Fruit fly (Drosophila melanogaster): ENCODE measurements around the gene CG32755.

CG32755 gene

dm6 chrX:5923124-5923523 lies 26.9 kb upstream of the CG32755 start (continued):
- TF ChIP-seq CG11085 (GFP tag; IDR thresholded peaks at IDR 0.05) (no peak), Vsx1 (GFP tag; optimal IDR thresholded peaks at IDR 0.05) (no peak), CG11504 (tag; optimal IDR thresholded peaks at IDR 0.05) (peak; percentile 43), Dll (GFP tag; IDR thresholded peaks at IDR 0.05; ENCODE audit: partially characterized antibody) (no peak), br (optimal IDR thresholded peaks at IDR 0.05) (no peak), dati (GFP tag; IDR thresholded peaks at IDR 0.05) (no peak), Poxn (GFP tag; IDR thresholded peaks at IDR 0.05) (no peak), Bteb2 (GFP tag; optimal IDR thresholded peaks at IDR 0.05) (no peak), Ada2b (GFP tag; IDR thresholded peaks at IDR 0.05) (peak; percentile 42), gcm2 (GFP tag; optimal IDR thresholded peaks at IDR 0.05) (no peak), CG17912 (GFP tag; optimal IDR thresholded peaks at IDR 0.05) (no peak), Lpt (GFP tag; optimal IDR thresholded peaks at IDR 0.05) (no peak), CG16813 (GFP tag; IDR thresholded peaks at IDR 0.05; ENCODE audit: partially characterized antibody) (peak; percentile 33; the same call in 1 of the 3 replicates), CG7372 (GFP tag; IDR thresholded peaks at IDR 0.05) (no peak), al (GFP tag; IDR thresholded peaks at IDR 0.05) (no peak), tx (GFP tag; optimal IDR thresholded peaks at IDR 0.05) (no peak), Elba2 (GFP tag; optimal IDR thresholded peaks at IDR 0.05) (no peak), abd-A (tag; optimal IDR thresholded peaks at IDR 0.05) (no peak), sd (tag; optimal IDR thresholded peaks at IDR 0.05) (no peak), ac (GFP tag; optimal IDR thresholded peaks at IDR 0.05) (no peak), D19B (GFP tag; optimal IDR thresholded peaks at IDR 0.05) (peak; percentile 74), CG10209 (GFP tag; optimal IDR thresholded peaks at IDR 0.05) (no peak), peb (GFP tag; IDR thresholded peaks at IDR 0.05) (no peak), Optix (GFP tag; IDR thresholded peaks at IDR 0.05) (0 out of 3 replicates have a peak, but pooled peaks have one; percentile 21), CG32532 (GFP tag; IDR thresholded peaks at IDR 0.05) (peak; percentile 26; the same call in 1 of the 2 replicates), CG1529 (GFP tag; optimal IDR thresholded peaks at IDR 0.05) (no peak), CG12299 (tag; optimal IDR thresholded peaks at IDR 0.05) (no peak), Usf (GFP tag; optimal IDR thresholded peaks at IDR 0.05) (no peak), H15 (GFP tag; IDR thresholded peaks at IDR 0.05) (no peak), cato (GFP tag; optimal IDR thresholded peaks at IDR 0.05; ENCODE audit: borderline replicate concordance) (no peak), vnd (GFP tag; IDR thresholded peaks at IDR 0.05; ENCODE audit: partially characterized antibody) (0 out of 3 replicates have a peak, but pooled peaks have one; percentile 30), usp (GFP tag; optimal IDR thresholded peaks at IDR 0.05) (no peak), danr (GFP tag; IDR thresholded peaks at IDR 0.05) (no peak), CG6683 (GFP tag; optimal IDR thresholded peaks at IDR 0.05) (no peak), gfzf (GFP tag; optimal IDR thresholded peaks at IDR 0.05) (no peak), ap (GFP tag; IDR thresholded peaks at IDR 0.05) (no peak), CG14441 (GFP tag; IDR thresholded peaks at IDR 0.05) (no peak), B-H2 (GFP tag; optimal IDR thresholded peaks at IDR 0.05) (no peak), Myb (GFP tag; optimal IDR thresholded peaks at IDR 0.05) (no peak), Med (GFP tag) (peak; percentile 83), klu (GFP tag; IDR thresholded peaks at IDR 0.05) (no peak), CG6689 (GFP tag; IDR thresholded peaks at IDR 0.05) (peak; percentile 33; the same call in 1 of the 2 replicates), Ravus (GFP tag; IDR thresholded peaks at IDR 0.05) (no peak), org-1 (GFP tag; optimal IDR thresholded peaks at IDR 0.05) (no peak), Hmr (GFP tag; optimal IDR thresholded peaks at IDR 0.05) (peak; percentile 17), pan (optimal IDR thresholded peaks at IDR 0.05) (no peak), pan (GFP tag; optimal IDR thresholded peaks at IDR 0.05 in 1 of 2, IDR thresholded peaks at IDR 0.05 in 1 of 2) (no peak), pita (GFP tag; optimal IDR thresholded peaks at IDR 0.05) (no peak), pho (GFP tag; optimal IDR thresholded peaks at IDR 0.05) (no peak), sug (tag; optimal IDR thresholded peaks at IDR 0.05) (no peak), zen (tag; optimal IDR thresholded peaks at IDR 0.05) (no peak), CG31441 (GFP tag; IDR thresholded peaks at IDR 0.05) (0 out of 2 replicates have a peak, but pooled peaks have one; percentile 28), grau (tag; optimal IDR thresholded peaks at IDR 0.05) (peak; percentile 9)

Measured in whole organism, embryonic.